Fruit fly (Drosophila melanogaster): Measurements from ENCODE around the gene stx.
A peak's percentile ranks its signal among the peaks of the same experiment; 100 is the strongest.

dm6 chrX:10719280-10719679, 25.5 kb downstream of the stx start:
- TF ChIP-seq jim (GFP tag; optimal IDR thresholded peaks at IDR 0.05) = no peak
- no peak for TF ChIP-seq Dif (GFP tag; optimal IDR thresholded peaks at IDR 0.05; ENCODE audit: partially characterized antibody)
- TF ChIP-seq CG32264 (GFP tag; optimal IDR thresholded peaks at IDR 0.05) = no peak
- no peak for TF ChIP-seq dl (GFP tag; optimal IDR thresholded peaks at IDR 0.05; ENCODE audit: insufficient read depth in 1 of 2, partially characterized antibody in 2 of 2)
- no peak for TF ChIP-seq Hr83 (GFP tag; optimal IDR thresholded peaks at IDR 0.05; ENCODE audit: poor library complexity, severe bottlenecking)
- no peak for TF ChIP-seq foxo (GFP tag; optimal IDR thresholded peaks at IDR 0.05)
- TF ChIP-seq tai (GFP tag; optimal IDR thresholded peaks at IDR 0.05) = no peak
- no peak for TF ChIP-seq Vsx2 (GFP tag; optimal IDR thresholded peaks at IDR 0.05; ENCODE audit: partially characterized antibody)
- no peak for TF ChIP-seq h (GFP tag; optimal IDR thresholded peaks at IDR 0.05)
- TF ChIP-seq Dfd (GFP tag; optimal IDR thresholded peaks at IDR 0.05) = peak; percentile 71
- no peak for TF ChIP-seq pan (optimal IDR thresholded peaks at IDR 0.05)

Data from whole organism, wandering third instar larva.